Fruit fly (Drosophila melanogaster): ENCODE results near the gene bab2.
A peak's percentile ranks its signal among the peaks of the same experiment; 100 is the strongest.

bab2 gene

dm6 chr3L:1193123-1193844, 16.2 kb upstream of the bab2 start, which contains the start of gene Trhn:
Gene Trhn, minus strand, starts transcription at chr3L:1193173.
- TF ChIP-seq OdsH (GFP tag; optimal IDR thresholded peaks at IDR 0.05): no peak
- TF ChIP-seq foxo (GFP tag; optimal IDR thresholded peaks at IDR 0.05): no peak
- no peak for TF ChIP-seq Rel (GFP tag; optimal IDR thresholded peaks at IDR 0.05)
- TF ChIP-seq Rel (tag; optimal IDR thresholded peaks at IDR 0.05): no peak
- TF ChIP-seq tai (GFP tag; optimal IDR thresholded peaks at IDR 0.05): no peak

DNA sequence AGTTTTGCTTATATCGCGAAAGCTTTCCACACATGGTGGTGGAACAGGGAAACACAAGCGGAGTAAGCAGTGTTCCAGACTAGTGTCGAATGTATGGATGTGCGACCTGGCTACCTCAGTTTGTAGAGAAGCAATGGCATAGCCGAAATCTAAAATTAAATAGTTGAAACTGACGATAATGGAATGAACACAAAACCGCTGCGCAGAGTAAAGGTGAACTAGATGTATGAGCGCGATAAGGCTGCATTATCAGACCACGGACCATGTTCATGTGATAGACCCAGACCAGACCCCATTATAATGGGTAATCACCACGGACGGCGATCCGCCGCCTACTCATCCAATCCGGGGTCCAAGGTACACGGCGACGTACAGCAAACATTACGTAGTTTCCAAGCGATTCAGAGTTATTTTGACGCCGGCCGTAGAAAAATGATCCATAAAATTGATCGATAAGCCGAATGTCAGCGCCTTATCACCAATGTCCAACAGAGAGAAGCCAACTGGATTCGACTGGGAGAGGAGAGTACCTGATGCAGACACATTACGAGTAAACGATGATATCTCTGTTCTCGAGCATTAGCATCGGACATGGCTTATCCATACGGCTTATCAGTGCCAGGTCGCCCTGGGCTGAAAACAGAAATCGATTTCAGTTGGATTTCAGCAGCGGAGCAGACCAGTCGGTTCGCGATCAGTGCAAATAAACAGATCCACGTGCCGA, 12.0 kb upstream of the bab2 start, which contains the start of gene CG13912:
TSS of gene CG13912 (plus strand) at position 653 of the 724 bp plus-strand sequence.
- TF ChIP-seq Myc (optimal IDR thresholded peaks at IDR 0.05) (no peak), Vsx2 (GFP tag; optimal IDR thresholded peaks at IDR 0.05; ENCODE audit: partially characterized antibody) (no peak), lola (GFP tag; optimal IDR thresholded peaks at IDR 0.05) (no peak), CrebA (GFP tag; optimal IDR thresholded peaks at IDR 0.05; ENCODE audit: borderline replicate concordance) (peak; percentile 17), Hr83 (GFP tag; optimal IDR thresholded peaks at IDR 0.05; ENCODE audit: poor library complexity, severe bottlenecking) (no peak), Hr78 (GFP tag; optimal IDR thresholded peaks at IDR 0.05) (no peak), dsf (GFP tag; optimal IDR thresholded peaks at IDR 0.05; ENCODE audit: borderline replicate concordance) (no peak), psq (GFP tag; optimal IDR thresholded peaks at IDR 0.05) (no peak), Hnf4 (GFP tag; optimal IDR thresholded peaks at IDR 0.05) (peak; percentile 24), Rel (GFP tag; optimal IDR thresholded peaks at IDR 0.05) (no peak), Rel (tag; optimal IDR thresholded peaks at IDR 0.05) (peak; percentile 89), HLH106 (tag; optimal IDR thresholded peaks at IDR 0.05) (no peak), woc (GFP tag; optimal IDR thresholded peaks at IDR 0.05) (no peak), fru (GFP tag; optimal IDR thresholded peaks at IDR 0.05) (no peak), dmrt93B (GFP tag; optimal IDR thresholded peaks at IDR 0.05) (no peak), foxo (GFP tag; optimal IDR thresholded peaks at IDR 0.05) (no peak), CG32264 (GFP tag; optimal IDR thresholded peaks at IDR 0.05) (no peak), Sp1 (GFP tag; optimal IDR thresholded peaks at IDR 0.05) (no peak), Abd-B (GFP tag; optimal IDR thresholded peaks at IDR 0.05) (no peak), Jra (GFP tag; optimal IDR thresholded peaks at IDR 0.05) (no peak)

DNA sequence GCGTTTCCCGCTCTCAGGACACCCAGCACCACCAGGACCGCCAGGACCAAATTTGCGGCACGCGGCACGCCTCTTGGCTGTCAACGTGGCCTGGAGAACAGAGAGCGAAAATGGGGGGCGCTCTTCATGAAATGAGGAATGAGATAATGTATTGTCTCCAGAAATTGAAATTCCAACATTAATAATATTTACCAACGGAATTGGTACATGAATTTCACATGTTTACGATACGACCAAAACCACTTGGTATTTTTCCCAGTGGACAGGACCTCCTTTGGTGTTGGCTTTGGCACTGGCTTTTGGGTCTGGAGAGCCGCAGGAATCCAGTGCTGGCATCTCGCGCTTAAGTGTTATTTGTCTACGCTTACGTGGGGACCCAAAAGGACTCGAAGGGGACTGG, 6.4 kb upstream of the bab2 start:
- TF ChIP-seq Jra (GFP tag; optimal IDR thresholded peaks at IDR 0.05) (no peak), foxo (GFP tag; optimal IDR thresholded peaks at IDR 0.05) (peak in 1 of 2 experiments; percentile 31), ey (GFP tag; optimal IDR thresholded peaks at IDR 0.05) (peak; percentile 30), pan (optimal IDR thresholded peaks at IDR 0.05) (no peak), usp (GFP tag; optimal IDR thresholded peaks at IDR 0.05) (no peak), CG9705 (GFP tag; optimal IDR thresholded peaks at IDR 0.05) (no peak), fru (GFP tag; optimal IDR thresholded peaks at IDR 0.05) (peak; percentile 18), HLH106 (tag; optimal IDR thresholded peaks at IDR 0.05) (peak; percentile 30), dsf (GFP tag; optimal IDR thresholded peaks at IDR 0.05; ENCODE audit: borderline replicate concordance) (no peak), rgr (GFP tag; optimal IDR thresholded peaks at IDR 0.05) (peak; percentile 10)

dm6 chr3L:1178115-1178583, 1.1 kb upstream of the bab2 start:
- TF ChIP-seq foxo (GFP tag; optimal IDR thresholded peaks at IDR 0.05): no peak
- TF ChIP-seq OdsH (GFP tag; optimal IDR thresholded peaks at IDR 0.05): no peak
- TF ChIP-seq Dif (GFP tag; optimal IDR thresholded peaks at IDR 0.05; ENCODE audit: partially characterized antibody): no peak
- TF ChIP-seq Sp1 (GFP tag; optimal IDR thresholded peaks at IDR 0.05): peak; percentile 28
- peak in 1 of 2 experiments; percentile 30 for TF ChIP-seq dl (GFP tag; optimal IDR thresholded peaks at IDR 0.05; ENCODE audit: insufficient read depth in 1 of 2, partially characterized antibody in 2 of 2)
- TF ChIP-seq Mio (GFP tag; optimal IDR thresholded peaks at IDR 0.05): no peak
- TF ChIP-seq psq (GFP tag; optimal IDR thresholded peaks at IDR 0.05): peak; percentile 92
- no peak for TF ChIP-seq sage (GFP tag; optimal IDR thresholded peaks at IDR 0.05)
- no peak for TF ChIP-seq Rel (GFP tag; optimal IDR thresholded peaks at IDR 0.05)
- TF ChIP-seq Rel (tag; optimal IDR thresholded peaks at IDR 0.05): peak; percentile 31
- TF ChIP-seq jim (GFP tag; optimal IDR thresholded peaks at IDR 0.05): peak; percentile 68

Data from whole organism, wandering third instar larva.